Worm (Caenorhabditis elegans) whole organism, L1 larva: ENCODE measurements around the gene C24A3.2.
A peak's percentile ranks its signal among the peaks of the same experiment; 100 is the strongest.

Experiments used
- C16A3.4 ChIP-seq: fragments of 150-350 bp; optimal IDR thresholded peaks from 2 replicates; lab custom pipeline; 2014; ENCODE audit warnings: missing biosample characterization, missing genetic modification characterization
- F16B12.6 ChIP-seq: fragments of 150-350 bp; optimal IDR thresholded peaks from 2 replicates; lab custom pipeline; 2014; ENCODE audit warnings: missing biosample characterization, missing genetic modification characterization
- Y116A8C.19 ChIP-seq: sonication (generic microtip); optimal IDR thresholded peaks from 2 replicates; lab custom pipeline; 2016; ENCODE audit warnings: missing compliant biosample characterization, missing genetic modification characterization, borderline replicate concordance
- blmp-1 ChIP-seq: fragments of 150-350 bp; optimal IDR thresholded peaks from 2 replicates; lab custom pipeline; 2014; ENCODE audit warnings: missing biosample characterization, missing genetic modification characterization
- ceh-8 ChIP-seq: fragments of 200-800 bp; sonication (Bioruptor generic); optimal IDR thresholded peaks from 2 replicates; lab custom pipeline; 2018; ENCODE audit warnings: mild to moderate bottlenecking, missing genetic modification characterization, moderate library complexity, missing compliant biosample characterization
- ceh-82 ChIP-seq, 3 experiments: fragments of 150-350 bp in 1 of 3; sonication (generic microtip) in 2 of 3; optimal IDR thresholded peaks; 2 replicates each; lab custom pipeline; 2014 to 2017; ENCODE audit warnings: missing biosample characterization in 3 of 3, missing genetic modification characterization in 3 of 3
- ces-1 ChIP-seq: fragments of 150-350 bp; optimal IDR thresholded peaks from 2 replicates; lab custom pipeline; 2014; ENCODE audit warnings: missing biosample characterization, missing genetic modification reagents, missing genetic modification characterization
- efl-1 ChIP-seq, 4 experiments: fragments of 150-350 bp; optimal IDR thresholded peaks in 3 of 4; peaks in 1 of 4; 1 replicate in 1 of 4; 2 replicates in 3 of 4; lab custom pipeline; 2014; ENCODE audit warnings: missing biosample characterization in 2 of 4, missing genetic modification characterization in 2 of 4, missing genetic modification reagents in 2 of 4
- egl-27 ChIP-seq, 2 experiments: fragments of 150-350 bp in 1 of 2; sonication (generic microtip); optimal IDR thresholded peaks; 3 replicates each; lab custom pipeline; 2017 to 2018; ENCODE audit warnings: missing biosample characterization in 2 of 2, missing genetic modification characterization in 2 of 2, missing genetic modification reagents in 2 of 2
- elt-2 ChIP-seq: sonication (generic microtip); optimal IDR thresholded peaks from 2 replicates; lab custom pipeline; 2016; ENCODE audit warnings: missing genetic modification characterization, mild to moderate bottlenecking, inconsistent platforms, missing compliant biosample characterization, missing genetic modification reagents
- elt-3 ChIP-seq, 6 experiments: fragments of 150-350 bp in 1 of 6; sonication (generic microtip); optimal IDR thresholded peaks; 2 replicates each; lab custom pipeline; 2017 to 2018; ENCODE audit warnings: missing biosample characterization in 6 of 6, missing genetic modification characterization in 6 of 6, inconsistent platforms in 1 of 6
- ets-5 ChIP-seq: fragments of 200-800 bp; sonication (Bioruptor generic); IDR thresholded peaks from 2 replicates; pipeline ENCODE4 v1.3.6; 2022; ENCODE audit warnings: missing genetic modification characterization, missing compliant biosample characterization
- fkh-10 ChIP-seq: sonication (generic microtip); optimal IDR thresholded peaks from 2 replicates; lab custom pipeline; 2017; ENCODE audit warnings: missing biosample characterization, missing genetic modification reagents, missing genetic modification characterization
- fkh-4 ChIP-seq: sonication (generic microtip); optimal IDR thresholded peaks from 2 replicates; lab custom pipeline; 2016; ENCODE audit warnings: missing compliant biosample characterization, missing genetic modification characterization, borderline replicate concordance
- fkh-8 ChIP-seq: sonication (generic microtip); optimal IDR thresholded peaks from 2 replicates; lab custom pipeline; 2016; ENCODE audit warnings: mild to moderate bottlenecking, missing genetic modification characterization, missing compliant biosample characterization
- hlh-17 ChIP-seq: fragments of 200-800 bp; sonication (Bioruptor generic); optimal IDR thresholded peaks from 2 replicates; lab custom pipeline; 2018; ENCODE audit warnings: missing genetic modification characterization, mild to moderate bottlenecking, missing compliant biosample characterization, moderate library complexity, borderline replicate concordance
- hlh-4 ChIP-seq: sonication (generic microtip); optimal IDR thresholded peaks from 2 replicates; lab custom pipeline; 2016; ENCODE audit warnings: mild to moderate bottlenecking, missing genetic modification characterization, missing compliant biosample characterization
- irx-1 ChIP-seq: sonication (generic microtip); optimal IDR thresholded peaks from 2 replicates; lab custom pipeline; 2016; ENCODE audit warnings: missing genetic modification characterization, missing compliant biosample characterization
- isw-1 ChIP-seq: fragments of 200-800 bp; sonication (Bioruptor generic); IDR thresholded peaks from 2 replicates; pipeline ENCODE4 v1.3.6; 2022; ENCODE audit warnings: missing genetic modification characterization, missing compliant biosample characterization
- jun-1 ChIP-seq: fragments of 150-350 bp; optimal IDR thresholded peaks from 2 replicates; lab custom pipeline; 2014; ENCODE audit warnings: missing biosample characterization, missing genetic modification reagents, missing genetic modification characterization
- lin-14 ChIP-seq: fragments of 200-800 bp; sonication (Bioruptor generic); optimal IDR thresholded peaks from 2 replicates; lab custom pipeline; 2018; ENCODE audit warnings: mild to moderate bottlenecking, missing genetic modification characterization, moderate library complexity, missing compliant biosample characterization
- lin-39 ChIP-seq: fragments of 150-350 bp; optimal IDR thresholded peaks from 2 replicates; lab custom pipeline; 2014; ENCODE audit warnings: missing biosample characterization, missing genetic modification reagents, missing genetic modification characterization
- lsy-2 ChIP-seq, 2 experiments: fragments of 150-350 bp; optimal IDR thresholded peaks; 2 replicates each; lab custom pipeline; 2014; ENCODE audit warnings: missing biosample characterization in 2 of 2, missing genetic modification characterization in 2 of 2
- mab-9 ChIP-seq: fragments of 200-800 bp; sonication (Bioruptor generic); IDR thresholded peaks from 2 replicates; pipeline ENCODE4 v1.3.6; 2022; ENCODE audit warnings: missing genetic modification reagents, missing genetic modification characterization, missing compliant biosample characterization
- mdl-1 ChIP-seq, 2 experiments: fragments of 150-350 bp; optimal IDR thresholded peaks; 2 replicates each; lab custom pipeline; 2014 to 2017; ENCODE audit warnings: missing biosample characterization in 2 of 2, missing genetic modification characterization in 2 of 2, inconsistent platforms in 1 of 2
- mef-2 ChIP-seq: fragments of 150-350 bp; optimal IDR thresholded peaks from 2 replicates; lab custom pipeline; 2014; ENCODE audit warnings: missing biosample characterization, missing genetic modification characterization
- nhr-11 ChIP-seq: fragments of 150-350 bp; optimal IDR thresholded peaks from 2 replicates; lab custom pipeline; 2014; ENCODE audit warnings: missing biosample characterization, missing genetic modification characterization
- nhr-19 ChIP-seq: fragments of 200-800 bp; sonication (Bioruptor generic); conservative IDR thresholded peaks from 2 replicates; pipeline ENCODE4 v1.3.6; 2022; ENCODE audit warnings: missing genetic modification characterization, missing compliant biosample characterization
- nhr-237 ChIP-seq: fragments of 150-350 bp; optimal IDR thresholded peaks from 2 replicates; lab custom pipeline; 2014; ENCODE audit warnings: missing biosample characterization, missing genetic modification characterization
- nhr-28 ChIP-seq: fragments of 150-350 bp; optimal IDR thresholded peaks from 2 replicates; lab custom pipeline; 2014; ENCODE audit warnings: missing biosample characterization, missing genetic modification characterization
- nhr-47 ChIP-seq: sonication (generic microtip); optimal IDR thresholded peaks from 2 replicates; lab custom pipeline; 2016; ENCODE audit warnings: mild to moderate bottlenecking, missing genetic modification characterization, moderate library complexity, missing compliant biosample characterization
- nhr-71 ChIP-seq: sonication (generic microtip); optimal IDR thresholded peaks from 2 replicates; lab custom pipeline; 2016; ENCODE audit warnings: mild to moderate bottlenecking, missing genetic modification characterization, moderate library complexity, missing compliant biosample characterization
- nhr-77 ChIP-seq: fragments of 150-350 bp; optimal IDR thresholded peaks from 2 replicates; lab custom pipeline; 2014; ENCODE audit warnings: missing biosample characterization, missing genetic modification characterization
- nhr-85 ChIP-seq: sonication (generic microtip); peaks from one replicate; lab custom pipeline; 2016; ENCODE audit warnings: missing genetic modification characterization, inconsistent platforms, missing compliant biosample characterization
- pax-3 ChIP-seq: fragments of 200-800 bp; sonication (Bioruptor generic); optimal IDR thresholded peaks from 2 replicates; lab custom pipeline; 2018; ENCODE audit warnings: mild to moderate bottlenecking, missing genetic modification characterization, moderate library complexity, missing compliant biosample characterization
- rnt-1 ChIP-seq: sonication (generic microtip); optimal IDR thresholded peaks from 2 replicates; lab custom pipeline; 2016; ENCODE audit warnings: mild to moderate bottlenecking, missing genetic modification characterization, moderate library complexity, missing compliant biosample characterization
- snpc-4 ChIP-seq: fragments of 150-350 bp; optimal IDR thresholded peaks from 2 replicates; lab custom pipeline; 2014; ENCODE audit warnings: missing biosample characterization, missing genetic modification characterization
- snu-23 ChIP-seq: sonication (generic microtip); optimal IDR thresholded peaks from 2 replicates; lab custom pipeline; 2016; ENCODE audit warnings: missing genetic modification characterization, missing compliant biosample characterization
- sox-4 ChIP-seq: sonication (generic microtip); optimal IDR thresholded peaks from 2 replicates; lab custom pipeline; 2016; ENCODE audit warnings: missing genetic modification characterization, missing compliant biosample characterization
- sup-37 ChIP-seq: fragments of 200-800 bp; sonication (Bioruptor generic); optimal IDR thresholded peaks from 2 replicates; lab custom pipeline; 2018; ENCODE audit warnings: mild to moderate bottlenecking, missing genetic modification characterization, missing compliant biosample characterization
- tbx-2 ChIP-seq: sonication (generic microtip); optimal IDR thresholded peaks from 2 replicates; lab custom pipeline; 2016; ENCODE audit warnings: missing genetic modification characterization, missing compliant biosample characterization
- tlp-1 ChIP-seq: fragments of 150-350 bp; optimal IDR thresholded peaks from 2 replicates; lab custom pipeline; 2014; ENCODE audit warnings: missing biosample characterization, missing genetic modification characterization
- unc-130 ChIP-seq: fragments of 150-350 bp; optimal IDR thresholded peaks from 2 replicates; lab custom pipeline; 2017; ENCODE audit warnings: missing biosample characterization, missing genetic modification characterization, inconsistent platforms
- unc-86 ChIP-seq: sonication (generic microtip); optimal IDR thresholded peaks from 2 replicates; lab custom pipeline; 2016; ENCODE audit warnings: missing genetic modification characterization, missing compliant biosample characterization
- unc-98 ChIP-seq: fragments of 200-800 bp; sonication (Bioruptor generic); IDR thresholded peaks from 2 replicates; pipeline ENCODE4 v1.3.6; 2022; ENCODE audit warnings: missing genetic modification characterization, missing compliant biosample characterization
- zip-4 ChIP-seq: fragments of 200-800 bp; sonication (Bioruptor generic); optimal IDR thresholded peaks from 2 replicates; lab custom pipeline; 2018; ENCODE audit warnings: mild to moderate bottlenecking, missing genetic modification characterization, moderate library complexity, missing compliant biosample characterization

C24A3.2 gene

DNA sequence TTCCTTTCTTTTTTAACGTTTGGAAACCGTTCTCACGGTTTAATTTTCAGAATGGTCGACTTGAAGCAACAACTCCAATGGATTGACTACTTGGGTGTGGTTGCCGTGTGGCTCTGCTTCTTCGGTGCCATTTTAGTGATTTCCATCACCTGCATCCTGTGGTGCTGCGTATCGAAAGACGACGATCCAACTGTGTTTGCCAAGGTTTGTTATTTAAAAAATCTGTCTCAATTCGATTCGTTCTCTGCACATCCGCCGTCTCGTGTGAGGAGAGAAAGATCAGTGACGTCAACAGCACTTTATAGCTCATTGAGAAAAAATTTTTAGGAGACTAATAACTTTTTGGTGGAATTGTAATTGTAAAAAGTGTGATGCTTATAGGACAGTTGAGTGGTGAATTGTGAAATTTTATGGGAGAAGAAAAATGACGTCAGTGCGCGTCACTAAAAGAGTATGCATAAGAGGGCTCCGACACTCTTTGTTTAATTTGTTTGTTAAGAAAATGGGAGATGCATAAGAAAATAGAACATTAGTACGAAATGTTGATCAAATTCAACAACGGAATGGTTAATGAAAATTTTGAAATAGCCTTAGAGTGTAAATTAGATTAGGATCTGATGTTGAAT is at the start of gene C24A3.2:
Gene C24A3.2 (plus strand): TSS at position 51 of the 626 bp plus-strand sequence.
- TF ChIP-seq lin-14 (GFP tag; lab: Kevin White, UChicago), result peak; percentile 67
- TF ChIP-seq ceh-8, result peak; percentile 40
- TF ChIP-seq fkh-10 (GFP tag; lab: Kevin White, UChicago), result no peak
- peak; percentile 16 for TF ChIP-seq nhr-71 (tag; lab: Kevin White, UChicago)
- no peak for TF ChIP-seq rnt-1
- no peak for TF ChIP-seq hlh-17 (GFP tag; lab: Kevin White, UChicago)
- TF ChIP-seq lsy-2 (tag; optimal IDR thresholded peaks at IDR 0.05; lab: Kevin White, UChicago), result peak in 1 of 2 experiments; percentile 25
- no peak for TF ChIP-seq jun-1 (tag; lab: Kevin White, UChicago)
- TF ChIP-seq, all 84 proteins: peak for 4

DNA sequence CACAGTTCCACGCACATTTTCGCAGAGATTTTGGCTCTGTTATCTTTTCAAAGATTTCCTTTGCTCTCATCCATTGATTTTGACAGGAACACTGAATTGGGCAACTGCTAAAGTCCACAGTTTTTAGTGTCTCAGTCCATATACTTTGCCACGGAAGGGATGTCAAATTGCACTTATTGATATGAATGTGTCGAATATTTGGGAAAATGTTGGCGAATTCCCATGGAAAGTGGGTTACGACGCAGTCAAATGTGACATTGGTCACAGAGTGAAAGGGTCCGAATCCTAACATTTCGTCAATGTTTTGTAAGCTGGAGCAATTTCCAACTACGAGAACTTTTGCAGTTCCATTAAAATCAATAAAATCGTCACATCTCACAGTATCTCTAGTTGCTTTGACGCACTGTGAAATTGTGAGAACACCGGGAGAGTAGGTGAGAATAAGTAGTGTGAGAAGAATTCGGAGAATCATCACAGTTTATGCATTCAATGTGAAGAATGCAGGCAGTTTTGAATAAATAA is 46.7 kb upstream of the C24A3.2 start, which contains the start of gene trk-1:
Gene trk-1 (minus strand): TSS at position 472 of the 522 bp plus-strand sequence.
- TF ChIP-seq sox-4 (tag; lab: Kevin White, UChicago) (no peak), efl-1 (optimal IDR thresholded peaks at IDR 0.05; lab: Kevin White, UChicago) (no peak), efl-1 (GFP tag; optimal IDR thresholded peaks at IDR 0.05 in 1 of 2; lab: Kevin White, UChicago) (no peak), nhr-85 (tag; lab: Kevin White, UChicago) (no peak), F16B12.6 (tag; lab: Kevin White, UChicago) (no peak), ceh-8 (no peak), pax-3 (tag; lab: Kevin White, UChicago) (no peak), jun-1 (tag; lab: Kevin White, UChicago) (no peak), mab-9 (GFP tag; lab: Robert Waterston, UW) (no peak), elt-3 (tag; optimal IDR thresholded peaks at IDR 0.05; lab: Kevin White, UChicago) (no peak), sup-37 (GFP tag; lab: Kevin White, UChicago) (no peak), blmp-1 (no peak), irx-1 (tag; lab: Kevin White, UChicago) (no peak), fkh-4 (tag; lab: Kevin White, UChicago) (no peak), unc-130 (tag; lab: Kevin White, UChicago) (no peak), nhr-28 (no peak), Y116A8C.19 (no peak), nhr-11 (no peak), hlh-17 (GFP tag; lab: Kevin White, UChicago) (no peak)

DNA sequence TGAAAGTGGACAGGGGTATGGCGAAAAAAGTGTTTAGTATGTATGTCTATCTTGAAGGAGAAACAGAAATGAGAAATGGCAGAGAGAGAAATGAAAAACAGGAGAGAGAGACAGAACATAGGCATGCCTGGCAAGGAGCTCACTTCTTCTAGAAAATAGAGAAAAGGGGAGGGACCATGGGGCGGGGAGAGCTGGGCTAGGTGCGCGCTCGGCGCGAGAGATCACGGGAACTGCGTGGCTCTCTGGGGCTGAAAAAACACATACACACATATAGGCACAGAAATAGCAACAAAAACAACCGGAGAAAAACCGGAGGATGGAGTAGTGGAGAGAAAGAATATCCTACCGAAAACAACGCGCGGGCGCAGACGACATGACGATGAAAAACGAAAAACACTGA is 45.3 kb upstream of the C24A3.2 start:
- TF ChIP-seq C16A3.4 (tag; lab: Kevin White, UChicago) (no peak), zip-4 (no peak), egl-27 (tag; optimal IDR thresholded peaks at IDR 0.05; lab: Kevin White, UChicago) (no peak), nhr-11 (no peak), unc-86 (tag; lab: Kevin White, UChicago) (peak; percentile 44), tbx-2 (tag; lab: Kevin White, UChicago) (no peak), F16B12.6 (tag; lab: Kevin White, UChicago) (no peak), elt-2 (tag; lab: Kevin White, UChicago) (no peak), mdl-1 (tag; optimal IDR thresholded peaks at IDR 0.05; lab: Kevin White, UChicago) (no peak), nhr-77 (tag; lab: Kevin White, UChicago) (no peak), nhr-71 (tag; lab: Kevin White, UChicago) (peak; percentile 40), nhr-237 (tag; lab: Kevin White, UChicago) (no peak), hlh-4 (tag; lab: Kevin White, UChicago) (no peak), unc-98 (GFP tag; lab: Robert Waterston, UW) (no peak), ets-5 (GFP tag; lab: Robert Waterston, UW) (no peak), fkh-8 (peak; percentile 78), snpc-4 (tag; lab: Kevin White, UChicago) (no peak), mef-2 (tag; lab: Kevin White, UChicago) (no peak), ces-1 (no peak), tlp-1 (tag; lab: Kevin White, UChicago) (no peak), fkh-10 (GFP tag; lab: Kevin White, UChicago) (no peak), snu-23 (no peak), lin-39 (tag; lab: Kevin White, UChicago) (no peak), nhr-19 (GFP tag; lab: Robert Waterston, UW) (no peak), jun-1 (tag; lab: Kevin White, UChicago) (no peak), nhr-28 (no peak), nhr-47 (tag; lab: Kevin White, UChicago) (peak; percentile 44), isw-1 (peak; percentile 13; the same call in 1 of the 2 replicates), ceh-82 (tag; optimal IDR thresholded peaks at IDR 0.05; lab: Kevin White, UChicago) (peak in 1 of 3 experiments; percentile 23)
